Fruit fly (Drosophila melanogaster) whole organism, embryonic: ENCODE results near the gene dbe.

Experiments
- Antp ChIP-seq: fragments of 200-800 bp; sonication (Bioruptor generic); optimal IDR thresholded peaks from 3 replicates; lab custom pipeline; 2016; ENCODE audit warnings: missing biosample characterization, missing genetic modification characterization
- CG10431 ChIP-seq: fragments of 200-800 bp; sonication (Bioruptor generic); optimal IDR thresholded peaks from 3 replicates; lab custom pipeline; 2018; ENCODE audit warnings: missing biosample characterization, mild to moderate bottlenecking, missing genetic modification characterization
- CG11723 ChIP-seq: fragments of 200-800 bp; sonication (Bioruptor generic); optimal IDR thresholded peaks from 2 replicates; lab custom pipeline; 2017; ENCODE audit warnings: missing biosample characterization, mild to moderate bottlenecking, missing genetic modification characterization
- CG1233 ChIP-seq: fragments of 200-800 bp; sonication (Bioruptor generic); optimal IDR thresholded peaks from 4 replicates; lab custom pipeline; 2018; ENCODE audit warnings: missing biosample characterization, mild to moderate bottlenecking, missing genetic modification characterization
- CG14710 ChIP-seq: fragments of 200-800 bp; sonication (Bioruptor generic); optimal IDR thresholded peaks from 3 replicates; lab custom pipeline; 2019; ENCODE audit warnings: missing biosample characterization, mild to moderate bottlenecking, missing genetic modification characterization, moderate library complexity
- CG1529 ChIP-seq: fragments of 200-800 bp; sonication (Bioruptor generic); optimal IDR thresholded peaks from 3 replicates; lab custom pipeline; 2018; ENCODE audit warnings: missing biosample characterization, missing genetic modification characterization
- CG1602 ChIP-seq: fragments of 200-800 bp; sonication (Bioruptor generic); optimal IDR thresholded peaks from 3 replicates; lab custom pipeline; 2016; ENCODE audit warnings: missing biosample characterization, missing genetic modification characterization
- CG1832 ChIP-seq: fragments of 200-800 bp; sonication (Bioruptor generic); optimal IDR thresholded peaks from 2 replicates; lab custom pipeline; 2017; ENCODE audit warnings: missing biosample characterization, mild to moderate bottlenecking, missing genetic modification characterization, inconsistent platforms
- CG18599 ChIP-seq: fragments of 200-800 bp; sonication (Bioruptor generic); optimal IDR thresholded peaks from 3 replicates; lab custom pipeline; 2017; ENCODE audit warnings: missing biosample characterization, missing genetic modification characterization, mild to moderate bottlenecking, moderate library complexity, missing genetic modification reagents
- CG2678 ChIP-seq: fragments of 200-800 bp; sonication (Bioruptor generic); optimal IDR thresholded peaks from 3 replicates; lab custom pipeline; 2019; ENCODE audit warnings: missing biosample characterization, mild to moderate bottlenecking, missing genetic modification characterization, moderate library complexity
- CG2712 ChIP-seq: fragments of 200-800 bp; optimal IDR thresholded peaks from 3 replicates; lab custom pipeline; 2019; ENCODE audit warnings: missing biosample characterization, mild to moderate bottlenecking, missing genetic modification characterization, moderate library complexity
- CG30020 ChIP-seq: fragments of 200-800 bp; optimal IDR thresholded peaks from 2 replicates; lab custom pipeline; 2019; ENCODE audit warnings: missing biosample characterization, mild to moderate bottlenecking, missing genetic modification characterization, moderate library complexity
- CG32532 ChIP-seq: fragments of 200-800 bp; sonication (Bioruptor generic); IDR thresholded peaks from 2 replicates; pipeline ENCODE4 v1.3.6; 2022; ENCODE audit warnings: missing biosample characterization, missing genetic modification characterization
- CG4730 ChIP-seq: fragments of 200-800 bp; sonication (Bioruptor generic); IDR thresholded peaks from 2 replicates; pipeline ENCODE4 v1.3.6; 2022; ENCODE audit warnings: missing biosample characterization, missing genetic modification characterization
- CG4854 ChIP-seq: fragments of 200-800 bp; sonication (Bioruptor generic); optimal IDR thresholded peaks from 2 replicates; lab custom pipeline; 2016; ENCODE audit warnings: missing biosample characterization, missing genetic modification characterization, inconsistent platforms
- CG5180 ChIP-seq: fragments of 200-800 bp; sonication (Bioruptor generic); optimal IDR thresholded peaks from 3 replicates; lab custom pipeline; 2017; ENCODE audit warnings: missing biosample characterization, missing genetic modification characterization, mild to moderate bottlenecking, moderate library complexity, missing genetic modification reagents
- CG7357 ChIP-seq: fragments of 200-800 bp; sonication (Bioruptor generic); IDR thresholded peaks from 3 replicates; pipeline ENCODE4 v1.3.6; 2022; ENCODE audit warnings: missing biosample characterization, missing genetic modification characterization
- CG7372 ChIP-seq: fragments of 200-800 bp; sonication (Bioruptor generic); IDR thresholded peaks from 2 replicates; pipeline ENCODE4 v1.3.6; 2022; ENCODE audit warnings: missing biosample characterization, missing genetic modification characterization
- CG8944 ChIP-seq: fragments of 200-800 bp; sonication (Bioruptor generic); optimal IDR thresholded peaks from 3 replicates; lab custom pipeline; 2016; ENCODE audit warnings: missing biosample characterization, missing genetic modification characterization
- CG9727 ChIP-seq: fragments of 200-800 bp; sonication (Bioruptor generic); optimal IDR thresholded peaks from 3 replicates; lab custom pipeline; 2017; ENCODE audit warnings: missing biosample characterization, mild to moderate bottlenecking, missing genetic modification characterization
- CoRest ChIP-seq: fragments of 200-800 bp; sonication (Bioruptor generic); optimal IDR thresholded peaks from 3 replicates; lab custom pipeline; 2018; ENCODE audit warnings: missing biosample characterization, mild to moderate bottlenecking, missing genetic modification characterization, moderate library complexity
- Deaf1 ChIP-seq: fragments of 200-800 bp; optimal IDR thresholded peaks from 3 replicates; lab custom pipeline; 2019; ENCODE audit warnings: missing biosample characterization, mild to moderate bottlenecking, missing genetic modification characterization, moderate library complexity
- Dip2 ChIP-seq: fragments of 200-800 bp; sonication (Bioruptor generic); IDR thresholded peaks from 2 replicates; pipeline ENCODE4 v1.3.6; 2022; ENCODE audit warnings: missing biosample characterization, missing genetic modification characterization
- Elba2 ChIP-seq: fragments of 200-800 bp; sonication (Bioruptor generic); optimal IDR thresholded peaks from 3 replicates; lab custom pipeline; 2016; ENCODE audit warnings: missing biosample characterization, missing genetic modification characterization
- Fer3 ChIP-seq: fragments of 200-800 bp; sonication (Bioruptor generic); optimal IDR thresholded peaks from 2 replicates; lab custom pipeline; 2018; ENCODE audit warnings: missing biosample characterization, mild to moderate bottlenecking, missing genetic modification characterization, moderate library complexity
- Hr3 ChIP-seq: fragments of 200-800 bp; sonication (Bioruptor generic); optimal IDR thresholded peaks from 3 replicates; lab custom pipeline; 2016; ENCODE audit warnings: missing biosample characterization, missing genetic modification characterization
- NfI ChIP-seq: fragments of 200-800 bp; sonication (Bioruptor generic); optimal IDR thresholded peaks from 3 replicates; lab custom pipeline; 2018; ENCODE audit warnings: missing biosample characterization, mild to moderate bottlenecking, missing genetic modification characterization, moderate library complexity
- Scr ChIP-seq: fragments of 200-800 bp; sonication (Bioruptor generic); IDR thresholded peaks from 2 replicates; pipeline ENCODE4 v1.3.6; 2022; ENCODE audit warnings: missing biosample characterization, missing genetic modification characterization; ENCODE audit not compliant: partially characterized antibody
- Trl ChIP-seq, 3 experiments: fragments of >200 bp in 2 of 3; fragments of 200-800 bp in 1 of 3; sonication (Bioruptor generic) in 1 of 3; optimal IDR thresholded peaks; 2 replicates in 1 of 3; 3 replicates in 2 of 3; lab custom pipeline; 2016 to 2017; ENCODE audit warnings: missing biosample characterization in 1 of 3, missing genetic modification characterization in 1 of 3
- ash1 ChIP-seq: fragments of 200-800 bp; sonication (Bioruptor generic); optimal IDR thresholded peaks from 2 replicates; lab custom pipeline; 2018; ENCODE audit warnings: missing biosample characterization, mild to moderate bottlenecking, missing genetic modification characterization
- chn ChIP-seq: fragments of 200-800 bp; sonication (Bioruptor generic); optimal IDR thresholded peaks from 2 replicates; lab custom pipeline; 2016; ENCODE audit warnings: missing biosample characterization, missing genetic modification characterization
- dati ChIP-seq: fragments of 200-800 bp; sonication (Bioruptor generic); IDR thresholded peaks from 2 replicates; pipeline ENCODE4 v1.3.6; 2022; ENCODE audit warnings: missing biosample characterization, missing genetic modification characterization
- dmrt99B ChIP-seq: fragments of 200-800 bp; sonication (Bioruptor generic); optimal IDR thresholded peaks from 2 replicates; lab custom pipeline; 2018; ENCODE audit warnings: missing biosample characterization, mild to moderate bottlenecking, missing genetic modification characterization, moderate library complexity
- exex ChIP-seq: fragments of 200-800 bp; sonication (Bioruptor generic); optimal IDR thresholded peaks from 4 replicates; lab custom pipeline; 2018; ENCODE audit warnings: missing biosample characterization, mild to moderate bottlenecking, missing genetic modification characterization, moderate library complexity
- eyg ChIP-seq: fragments of 200-800 bp; sonication (Bioruptor generic); optimal IDR thresholded peaks from 3 replicates; lab custom pipeline; 2016; ENCODE audit warnings: missing biosample characterization, missing genetic modification characterization
- fru ChIP-seq: fragments of >200 bp; optimal IDR thresholded peaks from 2 replicates; lab custom pipeline; 2017
- gcm ChIP-seq: fragments of 200-800 bp; sonication (Bioruptor generic); optimal IDR thresholded peaks from 2 replicates; lab custom pipeline; 2019; ENCODE audit warnings: missing biosample characterization, mild to moderate bottlenecking, missing genetic modification characterization, moderate library complexity
- gfzf ChIP-seq: fragments of 200-800 bp; sonication (Bioruptor generic); optimal IDR thresholded peaks from 2 replicates; lab custom pipeline; 2016; ENCODE audit warnings: missing biosample characterization, mild to moderate bottlenecking, missing genetic modification characterization, moderate library complexity
- grn ChIP-seq: fragments of 200-800 bp; sonication (Bioruptor generic); optimal IDR thresholded peaks from 3 replicates; lab custom pipeline; 2017; ENCODE audit warnings: missing biosample characterization, missing genetic modification characterization
- gsb ChIP-seq: fragments of 200-800 bp; sonication (Bioruptor generic); IDR thresholded peaks from 2 replicates; pipeline ENCODE4 v1.3.6; 2022; ENCODE audit warnings: missing biosample characterization, missing genetic modification characterization
- hb ChIP-seq: fragments of 200-800 bp; sonication (Bioruptor generic); IDR thresholded peaks from 3 replicates; pipeline ENCODE4 v1.3.6; 2022; ENCODE audit warnings: missing biosample characterization, missing genetic modification characterization; ENCODE audit not compliant: partially characterized antibody
- luna ChIP-seq: fragments of 200-800 bp; sonication (Bioruptor generic); optimal IDR thresholded peaks from 2 replicates; lab custom pipeline; 2016; ENCODE audit warnings: missing biosample characterization, missing genetic modification characterization
- oc ChIP-seq: fragments of 200-800 bp; sonication (Bioruptor generic); optimal IDR thresholded peaks from 2 replicates; lab custom pipeline; 2018; ENCODE audit warnings: missing biosample characterization, mild to moderate bottlenecking, missing genetic modification characterization, moderate library complexity
- onecut ChIP-seq: fragments of 200-800 bp; sonication (Bioruptor generic); IDR thresholded peaks from 2 replicates; pipeline ENCODE4 v1.3.6; 2022; ENCODE audit warnings: missing biosample characterization, missing genetic modification characterization
- pros ChIP-seq: fragments of 200-800 bp; sonication (Bioruptor generic); optimal IDR thresholded peaks from 3 replicates; lab custom pipeline; 2019; ENCODE audit warnings: missing biosample characterization, mild to moderate bottlenecking, missing genetic modification characterization, moderate library complexity
- pzg ChIP-seq: fragments of 200-800 bp; sonication (Bioruptor generic); optimal IDR thresholded peaks from 3 replicates; lab custom pipeline; 2018; ENCODE audit warnings: missing biosample characterization, mild to moderate bottlenecking, missing genetic modification characterization, moderate library complexity
- shn ChIP-seq: fragments of 200-800 bp; sonication (Bioruptor generic); optimal IDR thresholded peaks from 3 replicates; lab custom pipeline; 2016; ENCODE audit warnings: missing biosample characterization, missing genetic modification characterization
- slou ChIP-seq: fragments of 200-800 bp; sonication (Bioruptor generic); optimal IDR thresholded peaks from 3 replicates; lab custom pipeline; 2016; ENCODE audit warnings: missing biosample characterization, missing genetic modification characterization
- zfh1 ChIP-seq: fragments of 200-800 bp; sonication (Bioruptor generic); IDR thresholded peaks from 3 replicates; pipeline ENCODE4 v1.3.6; 2022; ENCODE audit warnings: missing biosample characterization, missing genetic modification characterization
- zfh2 ChIP-seq: fragments of 200-800 bp; sonication (Bioruptor generic); optimal IDR thresholded peaks from 2 replicates; lab custom pipeline; 2016; ENCODE audit warnings: missing biosample characterization, missing genetic modification characterization

The dbe gene

dm6 chr2L:855052-855547 is 14.6 kb downstream of the dbe start, which contains the start of gene CG13949 (continued):
- TF ChIP-seq fru (lab: Kevin White, UChicago): no peak
- TF ChIP-seq exex: peak; percentile 98
- peak; percentile 23 for TF ChIP-seq CG30020 (tag; lab: Kevin White, UChicago)
- peak; percentile 55 for TF ChIP-seq CG14710 (tag; lab: Kevin White, UChicago)
- TF ChIP-seq CG4730 (GFP tag; lab: Robert Waterston, UW): peak; percentile 30; the same call in 1 of the 2 replicates
- peak; percentile 16 for TF ChIP-seq CG1602 (GFP tag; lab: Kevin White, UChicago)
- TF ChIP-seq Dip2 (GFP tag; lab: Robert Waterston, UW): no peak
- TF ChIP-seq CoRest (tag; lab: Kevin White, UChicago): peak; percentile 84
- TF ChIP-seq gsb: peak; percentile 24; the same call in 1 of the 2 replicates
- TF ChIP-seq CG4854 (GFP tag; lab: Kevin White, UChicago): peak; percentile 47
- TF ChIP-seq chn (GFP tag; lab: Kevin White, UChicago): peak; percentile 48
- TF ChIP-seq zfh1: peak; percentile 77; the same call in 2 of the 3 replicates
- TF ChIP-seq dmrt99B (tag; lab: Kevin White, UChicago): peak; percentile 46
- peak; percentile 73 for TF ChIP-seq CG2678
- peak; percentile 32 for TF ChIP-seq gfzf
- peak; percentile 56; the same call in 1 of the 2 replicates for TF ChIP-seq CG7372 (GFP tag; lab: Robert Waterston, UW)
- peak; percentile 70 for TF ChIP-seq CG2712 (tag; lab: Kevin White, UChicago)
- peak; percentile 31 for TF ChIP-seq CG8944 (GFP tag; lab: Kevin White, UChicago)
- TF ChIP-seq CG11723 (GFP tag; lab: Kevin White, UChicago): no peak
- TF ChIP-seq dati: peak; percentile 60; the same call in 1 of the 2 replicates
- TF ChIP-seq Deaf1 (tag; lab: Kevin White, UChicago): peak; percentile 33
- TF ChIP-seq CG9727: peak; percentile 51
- no peak for TF ChIP-seq Trl (optimal IDR thresholded peaks at IDR 0.05; lab: Kevin White, UChicago)
- TF ChIP-seq Trl (GFP tag; optimal IDR thresholded peaks at IDR 0.05; lab: Kevin White, UChicago): peak; percentile 60
- TF ChIP-seq CG32532 (GFP tag; lab: Robert Waterston, UW): peak; percentile 87
- TF ChIP-seq slou: peak; percentile 25
- TF ChIP-seq zfh2 (GFP tag; lab: Kevin White, UChicago): peak; percentile 57
- TF ChIP-seq CG10431 (GFP tag; lab: Kevin White, UChicago): no peak
- peak; percentile 46 for TF ChIP-seq CG1233
- TF ChIP-seq Scr (GFP tag; lab: Robert Waterston, UW): peak; percentile 42
- TF ChIP-seq NfI: peak; percentile 62
- TF ChIP-seq ash1 (GFP tag; lab: Kevin White, UChicago): no peak
- TF ChIP-seq CG5180 (GFP tag; lab: Kevin White, UChicago): peak; percentile 12
- TF ChIP-seq pzg (GFP tag; lab: Kevin White, UChicago): peak; percentile 55
- peak; percentile 72 for TF ChIP-seq Fer3
- TF ChIP-seq grn (GFP tag; lab: Kevin White, UChicago): peak; percentile 56
- peak; percentile 70 for TF ChIP-seq CG18599 (GFP tag; lab: Kevin White, UChicago)
- TF ChIP-seq CG7357 (GFP tag; lab: Robert Waterston, UW): no peak
- peak; percentile 60 for TF ChIP-seq Antp
- TF ChIP-seq onecut (GFP tag; lab: Robert Waterston, UW): no peak
- no peak for TF ChIP-seq CG1832
- no peak for TF ChIP-seq pros
- TF ChIP-seq oc (tag; lab: Kevin White, UChicago): peak; percentile 60
- TF ChIP-seq shn: peak; percentile 59
- no peak for TF ChIP-seq Elba2 (GFP tag; lab: Kevin White, UChicago)
- no peak for TF ChIP-seq hb (GFP tag; lab: Robert Waterston, UW)
- peak; percentile 51 for TF ChIP-seq Hr3 (GFP tag; lab: Kevin White, UChicago)
- peak; percentile 31 for TF ChIP-seq CG1529 (GFP tag; lab: Kevin White, UChicago)
- peak; percentile 64 for TF ChIP-seq gcm (GFP tag; lab: Kevin White, UChicago)
- no peak for TF ChIP-seq eyg (GFP tag; lab: Kevin White, UChicago)
- no peak for TF ChIP-seq luna (GFP tag; lab: Kevin White, UChicago)
